Fruit fly (Drosophila melanogaster): ENCODE data around the gene Aplip1.
A peak's percentile ranks its signal among the peaks of the same experiment; 100 is the strongest.

The Aplip1 gene

DNA sequence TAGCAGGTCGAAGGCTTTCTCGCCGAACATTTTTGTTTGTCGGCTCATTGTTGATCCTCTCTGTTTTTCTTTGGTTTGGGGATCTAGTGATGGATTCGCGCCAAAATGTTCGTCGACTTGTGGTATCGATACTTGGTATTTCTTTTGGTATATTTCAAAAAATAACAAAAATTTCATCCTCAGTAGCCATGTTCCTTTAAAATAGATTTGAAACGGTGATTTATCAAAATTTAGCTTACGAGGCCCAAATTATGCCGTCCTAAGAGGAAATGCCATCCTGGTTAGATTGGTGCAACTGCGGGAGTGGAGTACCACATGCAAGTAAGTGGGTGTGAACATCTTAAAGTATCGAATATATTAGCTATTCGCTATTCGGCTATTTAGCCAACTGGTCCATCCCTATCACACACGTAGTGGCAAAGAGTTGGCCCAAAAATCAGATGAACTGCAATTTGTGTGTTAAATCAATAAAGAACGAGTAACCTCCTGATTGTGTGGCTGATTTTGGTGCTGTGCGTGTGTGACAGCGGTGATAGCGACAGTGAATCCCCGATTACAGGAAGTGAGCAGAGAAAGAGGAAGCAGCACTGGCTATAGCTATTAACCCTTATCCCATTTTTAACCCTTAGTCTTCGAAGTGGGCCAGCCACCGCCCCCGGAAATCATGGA, 51.6 kb downstream of the Aplip1 start, which contains the start of the genes Psf1 and Sac1 (continued):
- peak; percentile 49 for TF ChIP-seq lab (GFP tag; optimal IDR thresholded peaks at IDR 0.05)
- TF ChIP-seq so (GFP tag; IDR thresholded peaks at IDR 0.05), result 0 out of 3 replicates have a peak, but pooled peaks have one; percentile 12
- 0 out of 2 replicates have a peak, but pooled peaks have one; percentile 29 for TF ChIP-seq al (GFP tag; IDR thresholded peaks at IDR 0.05)
- TF ChIP-seq CG30020 (tag; optimal IDR thresholded peaks at IDR 0.05), result peak; percentile 83
- no peak for TF ChIP-seq CG12299 (tag; optimal IDR thresholded peaks at IDR 0.05)
- no peak for TF ChIP-seq stc (GFP tag; IDR thresholded peaks at IDR 0.05)
- TF ChIP-seq D19B (GFP tag; optimal IDR thresholded peaks at IDR 0.05), result no peak
- TF ChIP-seq H2.0 (GFP tag; IDR thresholded peaks at IDR 0.05), result 0 out of 2 replicates have a peak, but pooled peaks have one; percentile 24
- no peak for TF ChIP-seq bigmax (GFP tag; optimal IDR thresholded peaks at IDR 0.05)
- peak; percentile 49; the same call in 1 of the 2 replicates for TF ChIP-seq CG6272 (GFP tag; IDR thresholded peaks at IDR 0.05)
- TF ChIP-seq mam (GFP tag; optimal IDR thresholded peaks at IDR 0.05), result peak; percentile 68
- TF ChIP-seq CG12391 (tag; optimal IDR thresholded peaks at IDR 0.05), result peak; percentile 64
- TF ChIP-seq HmgD (GFP tag; optimal IDR thresholded peaks at IDR 0.05), result peak; percentile 29
- TF ChIP-seq Sry-δ (GFP tag; optimal IDR thresholded peaks at IDR 0.05), result peak; percentile 98
- no peak; the same call in 1 of the 2 replicates for TF ChIP-seq CG11247 (GFP tag; IDR thresholded peaks at IDR 0.05)
- no peak for TF ChIP-seq CG12219 (GFP tag; optimal IDR thresholded peaks at IDR 0.05)
- TF ChIP-seq dmrt99B (tag; optimal IDR thresholded peaks at IDR 0.05), result no peak
- TF ChIP-seq CG8089 (GFP tag; optimal IDR thresholded peaks at IDR 0.05), result peak; percentile 38
- TF ChIP-seq btn (GFP tag; optimal IDR thresholded peaks at IDR 0.05), result no peak
- peak; percentile 91 for TF ChIP-seq ssp (GFP tag; IDR thresholded peaks at IDR 0.05)
- no peak for TF ChIP-seq CG1602 (GFP tag; optimal IDR thresholded peaks at IDR 0.05)
- peak; percentile 45 for TF ChIP-seq HmgZ (tag; optimal IDR thresholded peaks at IDR 0.05)
- peak; percentile 36; the same call in 1 of the 3 replicates for TF ChIP-seq zfh1 (GFP tag; IDR thresholded peaks at IDR 0.05)
- TF ChIP-seq Xbp1 (GFP tag; optimal IDR thresholded peaks at IDR 0.05), result peak; percentile 70
- peak; percentile 22 for TF ChIP-seq zen (tag; optimal IDR thresholded peaks at IDR 0.05)
- TF ChIP-seq HHEX (GFP tag; optimal IDR thresholded peaks at IDR 0.05), result no peak
- TF ChIP-seq dysf (GFP tag; IDR thresholded peaks at IDR 0.05), result peak; percentile 58; the same call in 1 of the 3 replicates
- TF ChIP-seq Lpt (GFP tag; optimal IDR thresholded peaks at IDR 0.05), result no peak
- no peak for TF ChIP-seq PHDP (tag; optimal IDR thresholded peaks at IDR 0.05)
- TF ChIP-seq CG13624 (GFP tag; optimal IDR thresholded peaks at IDR 0.05), result peak; percentile 73
- no peak for TF ChIP-seq otp (GFP tag; IDR thresholded peaks at IDR 0.05)
- TF ChIP-seq pan (optimal IDR thresholded peaks at IDR 0.05), result no peak
- peak in 1 of 2 experiments; percentile 13 for TF ChIP-seq pan (GFP tag; optimal IDR thresholded peaks at IDR 0.05 in 1 of 2, IDR thresholded peaks at IDR 0.05 in 1 of 2)
- TF ChIP-seq cato (GFP tag; optimal IDR thresholded peaks at IDR 0.05; ENCODE audit: borderline replicate concordance), result peak; percentile 14
- TF ChIP-seq CG11093 (GFP tag; IDR thresholded peaks at IDR 0.05), result no peak
- peak; percentile 10 for TF ChIP-seq Dek (tag; optimal IDR thresholded peaks at IDR 0.05)
- TF ChIP-seq Awh (GFP tag; IDR thresholded peaks at IDR 0.05), result no peak
- TF ChIP-seq eyg (GFP tag; optimal IDR thresholded peaks at IDR 0.05), result peak; percentile 7
- TF ChIP-seq fd102C (GFP tag; optimal IDR thresholded peaks at IDR 0.05), result no peak
- peak in 1 of 3 experiments; percentile 66 for TF ChIP-seq Stat92E (GFP tag; optimal IDR thresholded peaks at IDR 0.05)
- TF ChIP-seq CG12942 (GFP tag; optimal IDR thresholded peaks at IDR 0.05), result peak; percentile 8
- TF ChIP-seq zf30C (GFP tag; optimal IDR thresholded peaks at IDR 0.05), result no peak
- TF ChIP-seq CG10209 (GFP tag; optimal IDR thresholded peaks at IDR 0.05), result no peak
- TF ChIP-seq BtbVII (GFP tag; optimal IDR thresholded peaks at IDR 0.05), result no peak
- peak; percentile 37 to 59 for TF ChIP-seq dpn (GFP tag; optimal IDR thresholded peaks at IDR 0.05)
- no peak for TF ChIP-seq CG8478 (optimal IDR thresholded peaks at IDR 0.05)
- no peak for TF ChIP-seq CG15073 (GFP tag; optimal IDR thresholded peaks at IDR 0.05)
- TF ChIP-seq trem (tag; optimal IDR thresholded peaks at IDR 0.05), result peak; percentile 73
- no peak for TF ChIP-seq fd3F (GFP tag; optimal IDR thresholded peaks at IDR 0.05)
- TF ChIP-seq onecut (GFP tag; IDR thresholded peaks at IDR 0.05), result peak; percentile 66

Data from whole organism, embryonic.